Fruit fly (Drosophila melanogaster) whole organism, embryonic: ENCODE results near the gene Mtpalpha.

ENCODE experiments used
- Adf1 ChIP-seq: fragments of 200-800 bp; sonication (Bioruptor generic); IDR thresholded peaks from 2 replicates; pipeline ENCODE4 v1.3.6; 2022; ENCODE audit warnings: missing biosample characterization, missing genetic modification characterization
- Blimp-1 ChIP-seq: fragments of 200-800 bp; sonication (Bioruptor generic); optimal IDR thresholded peaks from 3 replicates; lab custom pipeline; 2018; ENCODE audit warnings: missing biosample characterization, missing genetic modification characterization, mild to moderate bottlenecking, moderate library complexity, missing genetic modification reagents
- C15 ChIP-seq: fragments of 200-800 bp; sonication (Bioruptor generic); IDR thresholded peaks from 3 replicates; pipeline ENCODE4 v1.3.6; 2022; ENCODE audit warnings: missing biosample characterization, missing genetic modification characterization
- CG10209 ChIP-seq: fragments of 200-800 bp; sonication (Bioruptor generic); optimal IDR thresholded peaks from 3 replicates; lab custom pipeline; 2017; ENCODE audit warnings: missing biosample characterization, mild to moderate bottlenecking, missing genetic modification characterization, missing genetic modification reagents
- CG1024 ChIP-seq: fragments of 200-800 bp; sonication (Bioruptor generic); IDR thresholded peaks from 2 replicates; pipeline ENCODE4 v1.3.6; 2022; ENCODE audit warnings: missing biosample characterization, missing genetic modification characterization
- CG11093 ChIP-seq: fragments of 200-800 bp; sonication (Bioruptor generic); IDR thresholded peaks from 3 replicates; pipeline ENCODE4 v1.3.6; 2022; ENCODE audit warnings: missing biosample characterization, missing genetic modification characterization
- CG1233 ChIP-seq: fragments of 200-800 bp; sonication (Bioruptor generic); optimal IDR thresholded peaks from 4 replicates; lab custom pipeline; 2018; ENCODE audit warnings: missing biosample characterization, mild to moderate bottlenecking, missing genetic modification characterization
- CG13775 ChIP-seq: fragments of 200-800 bp; sonication (Bioruptor generic); optimal IDR thresholded peaks from 3 replicates; lab custom pipeline; 2017; ENCODE audit warnings: missing biosample characterization, mild to moderate bottlenecking, missing genetic modification characterization
- CG15269 ChIP-seq: fragments of 200-800 bp; sonication (Bioruptor generic); optimal IDR thresholded peaks from 2 replicates; lab custom pipeline; 2018; ENCODE audit warnings: missing biosample characterization, mild to moderate bottlenecking, missing genetic modification characterization, moderate library complexity
- CG1832 ChIP-seq: fragments of 200-800 bp; sonication (Bioruptor generic); optimal IDR thresholded peaks from 2 replicates; lab custom pipeline; 2017; ENCODE audit warnings: missing biosample characterization, mild to moderate bottlenecking, missing genetic modification characterization, inconsistent platforms
- CG18599 ChIP-seq: fragments of 200-800 bp; sonication (Bioruptor generic); optimal IDR thresholded peaks from 3 replicates; lab custom pipeline; 2017; ENCODE audit warnings: missing biosample characterization, missing genetic modification characterization, mild to moderate bottlenecking, moderate library complexity, missing genetic modification reagents
- CG2129 ChIP-seq: fragments of 200-800 bp; sonication (Bioruptor generic); IDR thresholded peaks from 2 replicates; pipeline ENCODE4 v1.3.6; 2022; ENCODE audit warnings: missing biosample characterization, missing genetic modification characterization; ENCODE audit not compliant: partially characterized antibody
- CG30403 ChIP-seq: fragments of 200-800 bp; sonication (Bioruptor generic); optimal IDR thresholded peaks from 3 replicates; lab custom pipeline; 2016; ENCODE audit warnings: missing biosample characterization, missing genetic modification characterization
- CG31224 ChIP-seq: fragments of 200-800 bp; sonication (Bioruptor generic); IDR thresholded peaks from 2 replicates; pipeline ENCODE4 v1.3.6; 2022; ENCODE audit warnings: missing biosample characterization, missing genetic modification characterization
- CG31441 ChIP-seq: fragments of 200-800 bp; sonication (Bioruptor generic); IDR thresholded peaks from 2 replicates; pipeline ENCODE4 v1.3.6; 2022; ENCODE audit warnings: missing biosample characterization, missing genetic modification characterization
- CG3163 ChIP-seq: fragments of 200-800 bp; sonication (Bioruptor generic); optimal IDR thresholded peaks from 3 replicates; lab custom pipeline; 2016; ENCODE audit warnings: missing biosample characterization, missing genetic modification characterization
- CG32772 ChIP-seq: fragments of 200-800 bp; sonication (Bioruptor generic); IDR thresholded peaks from 2 replicates; pipeline ENCODE4 v1.3.6; 2022; ENCODE audit warnings: missing biosample characterization, missing genetic modification characterization
- CG4424 ChIP-seq: fragments of 200-800 bp; sonication (Bioruptor generic); optimal IDR thresholded peaks from 3 replicates; lab custom pipeline; 2016; ENCODE audit warnings: missing biosample characterization, missing genetic modification characterization
- CG4854 ChIP-seq: fragments of 200-800 bp; sonication (Bioruptor generic); optimal IDR thresholded peaks from 2 replicates; lab custom pipeline; 2016; ENCODE audit warnings: missing biosample characterization, missing genetic modification characterization, inconsistent platforms
- CG7556 ChIP-seq: fragments of 200-800 bp; sonication (Bioruptor generic); optimal IDR thresholded peaks from 2 replicates; lab custom pipeline; 2017; ENCODE audit warnings: missing biosample characterization, mild to moderate bottlenecking, missing genetic modification characterization
- CG8089 ChIP-seq: fragments of 200-800 bp; sonication (Bioruptor generic); optimal IDR thresholded peaks from 3 replicates; lab custom pipeline; 2016; ENCODE audit warnings: missing biosample characterization, missing genetic modification characterization
- CG9817 ChIP-seq: fragments of 200-800 bp; sonication (Bioruptor generic); optimal IDR thresholded peaks from 2 replicates; lab custom pipeline; 2018; ENCODE audit warnings: missing biosample characterization, mild to moderate bottlenecking, missing genetic modification characterization, moderate library complexity
- CHES-1-like ChIP-seq: fragments of 200-800 bp; sonication (Bioruptor generic); optimal IDR thresholded peaks from 2 replicates; lab custom pipeline; 2016; ENCODE audit warnings: missing biosample characterization, missing genetic modification characterization
- Ets65A ChIP-seq: fragments of 200-800 bp; sonication (Bioruptor generic); peaks from one replicate; lab custom pipeline; 2016; ENCODE audit warnings: missing biosample characterization, missing genetic modification characterization
- Ets97D ChIP-seq: fragments of 200-800 bp; sonication (Bioruptor generic); optimal IDR thresholded peaks from 3 replicates; lab custom pipeline; 2016; ENCODE audit warnings: missing biosample characterization, missing genetic modification characterization
- HLH3B ChIP-seq: fragments of 200-800 bp; sonication (Bioruptor generic); IDR thresholded peaks from 2 replicates; pipeline ENCODE4 v1.3.6; 2022; ENCODE audit warnings: missing biosample characterization, missing genetic modification characterization
- Mrtf ChIP-seq: fragments of 200-800 bp; sonication (Bioruptor generic); IDR thresholded peaks from 3 replicates; pipeline ENCODE4 v1.3.6; 2022; ENCODE audit warnings: missing biosample characterization, missing genetic modification characterization
- NfI ChIP-seq: fragments of 200-800 bp; sonication (Bioruptor generic); optimal IDR thresholded peaks from 3 replicates; lab custom pipeline; 2018; ENCODE audit warnings: missing biosample characterization, mild to moderate bottlenecking, missing genetic modification characterization, moderate library complexity
- Opbp ChIP-seq: fragments of 200-800 bp; sonication (Bioruptor generic); IDR thresholded peaks from 3 replicates; pipeline ENCODE4 v1.3.6; 2022; ENCODE audit warnings: missing biosample characterization, missing genetic modification characterization; ENCODE audit not compliant: partially characterized antibody
- PHDP ChIP-seq: fragments of 200-800 bp; sonication (Bioruptor generic); optimal IDR thresholded peaks from 3 replicates; lab custom pipeline; 2018; ENCODE audit warnings: missing biosample characterization, mild to moderate bottlenecking, missing genetic modification characterization, moderate library complexity
- Sox100B ChIP-seq: fragments of 200-800 bp; sonication (Bioruptor generic); optimal IDR thresholded peaks from 3 replicates; lab custom pipeline; 2018; ENCODE audit warnings: missing biosample characterization, mild to moderate bottlenecking, missing genetic modification characterization
- cato ChIP-seq: fragments of 200-800 bp; sonication (Bioruptor generic); optimal IDR thresholded peaks from 2 replicates; lab custom pipeline; 2016; ENCODE audit warnings: missing biosample characterization, missing genetic modification characterization, borderline replicate concordance
- cg ChIP-seq: fragments of 200-800 bp; sonication (Bioruptor generic); optimal IDR thresholded peaks from 3 replicates; lab custom pipeline; 2019; ENCODE audit warnings: missing biosample characterization, mild to moderate bottlenecking, missing genetic modification characterization, moderate library complexity
- ci ChIP-seq: fragments of 200-800 bp; sonication (Bioruptor generic); IDR thresholded peaks from 3 replicates; pipeline ENCODE4 v1.3.6; 2022; ENCODE audit warnings: missing biosample characterization, missing genetic modification characterization
- eve ChIP-seq, 2 experiments: fragments of >200 bp; optimal IDR thresholded peaks; 2 replicates each; lab custom pipeline; 2017; ENCODE audit warnings: missing biosample characterization in 2 of 2, missing genetic modification characterization in 2 of 2
- gcm2 ChIP-seq: fragments of 200-800 bp; sonication (Bioruptor generic); optimal IDR thresholded peaks from 2 replicates; lab custom pipeline; 2016; ENCODE audit warnings: missing biosample characterization, missing genetic modification characterization
- grau ChIP-seq: fragments of 200-800 bp; optimal IDR thresholded peaks from 3 replicates; lab custom pipeline; 2019; ENCODE audit warnings: missing biosample characterization, mild to moderate bottlenecking, missing genetic modification characterization, moderate library complexity
- grn ChIP-seq: fragments of 200-800 bp; sonication (Bioruptor generic); optimal IDR thresholded peaks from 3 replicates; lab custom pipeline; 2017; ENCODE audit warnings: missing biosample characterization, missing genetic modification characterization
- gsb ChIP-seq: fragments of 200-800 bp; sonication (Bioruptor generic); IDR thresholded peaks from 2 replicates; pipeline ENCODE4 v1.3.6; 2022; ENCODE audit warnings: missing biosample characterization, missing genetic modification characterization
- mam ChIP-seq: fragments of 200-800 bp; sonication (Bioruptor generic); optimal IDR thresholded peaks from 3 replicates; lab custom pipeline; 2016; ENCODE audit warnings: missing biosample characterization, missing genetic modification characterization
- nmo ChIP-seq: fragments of 200-800 bp; sonication (Bioruptor generic); optimal IDR thresholded peaks from 2 replicates; lab custom pipeline; 2018; ENCODE audit warnings: missing biosample characterization, mild to moderate bottlenecking, missing genetic modification characterization, moderate library complexity
- org-1 ChIP-seq: fragments of 200-800 bp; sonication (Bioruptor generic); optimal IDR thresholded peaks from 2 replicates; lab custom pipeline; 2017; ENCODE audit warnings: missing biosample characterization, missing genetic modification characterization
- p53 ChIP-seq: fragments of 200-800 bp; sonication (Bioruptor generic); optimal IDR thresholded peaks from 2 replicates; lab custom pipeline; 2016; ENCODE audit warnings: missing biosample characterization, missing genetic modification characterization
- pita ChIP-seq: fragments of 200-800 bp; sonication (Bioruptor generic); optimal IDR thresholded peaks from 2 replicates; lab custom pipeline; 2017; ENCODE audit warnings: missing biosample characterization, mild to moderate bottlenecking, missing genetic modification characterization
- run ChIP-seq: fragments of 200-800 bp; sonication (Bioruptor generic); optimal IDR thresholded peaks from 3 replicates; lab custom pipeline; 2018; ENCODE audit warnings: missing biosample characterization, mild to moderate bottlenecking, missing genetic modification characterization
- sqz ChIP-seq: fragments of 200-800 bp; sonication (Bioruptor generic); optimal IDR thresholded peaks from 3 replicates; lab custom pipeline; 2018; ENCODE audit warnings: missing biosample characterization, mild to moderate bottlenecking, missing genetic modification characterization
- tio ChIP-seq: fragments of 200-800 bp; sonication (Bioruptor generic); optimal IDR thresholded peaks from 2 replicates; lab custom pipeline; 2017; ENCODE audit warnings: missing biosample characterization, missing genetic modification characterization, inconsistent platforms
- trem ChIP-seq: fragments of 200-800 bp; optimal IDR thresholded peaks from 3 replicates; lab custom pipeline; 2019; ENCODE audit warnings: missing biosample characterization, mild to moderate bottlenecking, missing genetic modification characterization, moderate library complexity
- unc-4 ChIP-seq: fragments of 200-800 bp; sonication (Bioruptor generic); IDR thresholded peaks from 2 replicates; pipeline ENCODE4 v1.3.6; 2022; ENCODE audit warnings: missing biosample characterization, missing genetic modification characterization; ENCODE audit not compliant: partially characterized antibody
- vfl ChIP-seq: fragments of 200-800 bp; sonication (Bioruptor generic); optimal IDR thresholded peaks from 2 replicates; lab custom pipeline; 2016; ENCODE audit warnings: missing biosample characterization, missing genetic modification characterization

Mtpalpha gene

dm6 chr2L:9616654-9617053 is 40.1 kb upstream of the Mtpalpha start (continued):
- TF ChIP-seq unc-4 (GFP tag; lab: Robert Waterston, UW) (peak; percentile 67), Opbp (GFP tag; lab: Robert Waterston, UW) (peak; percentile 92), grau (tag; lab: Kevin White, UChicago) (peak; percentile 19), CG31224 (GFP tag; lab: Robert Waterston, UW) (0 out of 2 replicates have a peak, but pooled peaks have one; percentile 32), Mrtf (GFP tag; lab: Robert Waterston, UW) (no peak), mam (GFP tag; lab: Kevin White, UChicago) (peak; percentile 52), CG11093 (GFP tag; lab: Robert Waterston, UW) (0 out of 3 replicates have a peak, but pooled peaks have one; percentile 11), CG9817 (tag; lab: Kevin White, UChicago) (peak; percentile 37), CG15269 (peak; percentile 16), p53 (no peak), CG31441 (GFP tag; lab: Robert Waterston, UW) (no peak), CG4854 (GFP tag; lab: Kevin White, UChicago) (no peak), CG13775 (GFP tag; lab: Kevin White, UChicago) (peak; percentile 20), CG7556 (GFP tag; lab: Kevin White, UChicago) (peak; percentile 5), Ets65A (no peak), CG1832 (no peak), ci (GFP tag; lab: Robert Waterston, UW) (peak; percentile 82), C15 (GFP tag; lab: Robert Waterston, UW) (no peak), Adf1 (GFP tag; lab: Robert Waterston, UW) (peak; percentile 45; the same call in 1 of the 2 replicates), CG8089 (GFP tag; lab: Kevin White, UChicago) (peak; percentile 39), tio (GFP tag; lab: Kevin White, UChicago) (no peak), vfl (GFP tag; lab: Kevin White, UChicago) (peak; percentile 64), run (tag; lab: Kevin White, UChicago) (peak; percentile 19), sqz (GFP tag; lab: Kevin White, UChicago) (peak; percentile 83), org-1 (GFP tag; lab: Kevin White, UChicago) (no peak), eve (GFP tag; optimal IDR thresholded peaks at IDR 0.05; lab: Kevin White, UChicago) (no peak), CHES-1-like (GFP tag; lab: Kevin White, UChicago) (peak; percentile 39), pita (GFP tag; lab: Kevin White, UChicago) (peak; percentile 78), CG1233 (GFP tag; lab: Kevin White, UChicago) (no peak), HLH3B (GFP tag; lab: Robert Waterston, UW) (peak; percentile 33; the same call in 1 of the 2 replicates), gsb (no peak), CG30403 (GFP tag; lab: Kevin White, UChicago) (peak; percentile 54), trem (tag; lab: Kevin White, UChicago) (no peak), CG18599 (no peak), Sox100B (GFP tag; lab: Kevin White, UChicago) (no peak), CG1024 (GFP tag; lab: Robert Waterston, UW) (peak; percentile 26; the same call in 1 of the 2 replicates), Blimp-1 (GFP tag; lab: Kevin White, UChicago) (peak; percentile 21), grn (no peak), CG3163 (peak; percentile 28), PHDP (tag; lab: Kevin White, UChicago) (peak; percentile 5), CG2129 (GFP tag; lab: Robert Waterston, UW) (peak; percentile 26; the same call in 1 of the 2 replicates), CG10209 (GFP tag; lab: Kevin White, UChicago) (peak; percentile 19), CG32772 (peak; percentile 94), gcm2 (GFP tag; lab: Kevin White, UChicago) (peak; percentile 86), Ets97D (peak; percentile 77), cato (GFP tag; lab: Kevin White, UChicago) (no peak), NfI (GFP tag; lab: Kevin White, UChicago) (peak; percentile 25), cg (GFP tag; lab: Kevin White, UChicago) (no peak), nmo (GFP tag; lab: Kevin White, UChicago) (peak; percentile 9), CG4424 (peak; percentile 21)
